Fruit fly (Drosophila melanogaster): ENCODE measurements around the gene CG42507.

CG42507 gene

DNA sequence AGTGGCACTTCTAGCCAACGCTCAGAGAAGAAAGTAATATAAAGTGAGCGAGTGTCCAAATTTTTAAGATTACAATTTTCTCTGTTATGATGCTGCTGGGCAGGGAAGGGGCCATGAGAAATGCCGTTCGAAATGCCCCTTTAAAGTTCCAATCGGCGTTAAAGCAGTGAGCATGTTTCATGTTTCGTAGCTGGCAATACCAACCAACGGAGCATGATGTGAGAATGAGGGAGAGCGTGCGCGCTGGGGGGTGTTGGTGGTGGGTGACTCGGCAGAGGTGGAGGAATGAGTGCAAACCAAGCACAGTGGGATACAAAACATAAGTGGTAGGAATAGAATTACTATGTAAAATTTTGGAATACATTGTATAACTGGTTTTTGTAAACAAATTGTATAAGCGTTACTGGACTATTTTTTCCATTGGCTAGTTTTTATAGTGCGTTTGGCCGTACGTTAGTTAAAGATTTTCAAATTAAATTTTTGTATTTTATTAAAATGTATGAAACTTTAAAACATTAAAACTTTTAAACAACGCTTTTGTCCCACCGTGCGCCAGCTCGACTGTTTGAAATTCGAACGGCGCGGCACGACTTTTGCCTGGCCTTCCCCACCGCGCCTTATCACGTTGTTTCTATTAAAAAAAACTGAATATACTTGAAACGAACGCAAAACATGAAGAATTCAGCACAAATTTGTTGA, 1.5 kb upstream of the CG42507 start (continued):
- TF ChIP-seq ftz-f1 (GFP tag; optimal IDR thresholded peaks at IDR 0.05): peak; percentile 92
- TF ChIP-seq lov (optimal IDR thresholded peaks at IDR 0.05): no peak
- TF ChIP-seq lov (GFP tag; IDR thresholded peaks at IDR 0.05): peak; percentile 97
- peak; percentile 100 for TF ChIP-seq pho (GFP tag; optimal IDR thresholded peaks at IDR 0.05)
- TF ChIP-seq dmrt99B (tag; optimal IDR thresholded peaks at IDR 0.05): peak; percentile 100
- TF ChIP-seq CG4854 (GFP tag; optimal IDR thresholded peaks at IDR 0.05): peak; percentile 99
- TF ChIP-seq Med (GFP tag): peak; percentile 100
- TF ChIP-seq CG12769 (tag; optimal IDR thresholded peaks at IDR 0.05): peak; percentile 97
- TF ChIP-seq mld (GFP tag; IDR thresholded peaks at IDR 0.05; ENCODE audit: partially characterized antibody): peak; percentile 37; the same call in 1 of the 3 replicates
- peak; percentile 96 for TF ChIP-seq ssp (GFP tag; IDR thresholded peaks at IDR 0.05)
- peak; percentile 99 for TF ChIP-seq CG11247 (GFP tag; IDR thresholded peaks at IDR 0.05)
- peak; percentile 99 for TF ChIP-seq NK7.1 (GFP tag; optimal IDR thresholded peaks at IDR 0.05)
- TF ChIP-seq ham (GFP tag; IDR thresholded peaks at IDR 0.05): peak; percentile 99
- peak; percentile 97 for TF ChIP-seq NC2α (GFP tag; optimal IDR thresholded peaks at IDR 0.05)

- TF ChIP-seq ro (GFP tag; IDR thresholded peaks at IDR 0.05) (no peak), Trl (optimal IDR thresholded peaks at IDR 0.05) (peak in 1 of 2 experiments; percentile 88), Trl (GFP tag; optimal IDR thresholded peaks at IDR 0.05) (no peak), knrl (GFP tag; IDR thresholded peaks at IDR 0.05; ENCODE audit: partially characterized antibody) (no peak), CG3163 (GFP tag; optimal IDR thresholded peaks at IDR 0.05) (peak; percentile 80), Hmr (GFP tag; optimal IDR thresholded peaks at IDR 0.05) (no peak), Dref (GFP tag; IDR thresholded peaks at IDR 0.05) (no peak), Six4 (GFP tag; optimal IDR thresholded peaks at IDR 0.05) (no peak), trem (tag; optimal IDR thresholded peaks at IDR 0.05) (no peak), sug (tag; optimal IDR thresholded peaks at IDR 0.05) (no peak), CG12299 (tag; optimal IDR thresholded peaks at IDR 0.05) (no peak), Sry-β (GFP tag; optimal IDR thresholded peaks at IDR 0.05) (no peak), Mes4 (GFP tag; optimal IDR thresholded peaks at IDR 0.05) (no peak), scrt (GFP tag; optimal IDR thresholded peaks at IDR 0.05) (peak; percentile 65), Dll (GFP tag; IDR thresholded peaks at IDR 0.05; ENCODE audit: partially characterized antibody) (0 out of 4 replicates have a peak, but pooled peaks have one; percentile 12), Deaf1 (tag; optimal IDR thresholded peaks at IDR 0.05) (no peak), tx (GFP tag; optimal IDR thresholded peaks at IDR 0.05) (no peak)
Observed at dm6 chr3L:14758730-14759096, 951 bp upstream of the CG42507 start.

dm6 chr3L:14756724-14757463, 868 bp downstream of the CG42507 start:
- TF ChIP-seq CG12219 (GFP tag; optimal IDR thresholded peaks at IDR 0.05): peak; percentile 80
- TF ChIP-seq CG32767 (GFP tag; IDR thresholded peaks at IDR 0.05): peak; percentile 79; the same call in 1 of the 2 replicates
- TF ChIP-seq CG14050 (GFP tag; IDR thresholded peaks at IDR 0.05): peak; percentile 89
- TF ChIP-seq zen (tag; optimal IDR thresholded peaks at IDR 0.05): peak; percentile 64
- TF ChIP-seq Bteb2 (GFP tag; optimal IDR thresholded peaks at IDR 0.05): peak; percentile 84
- TF ChIP-seq run (tag; optimal IDR thresholded peaks at IDR 0.05): peak; percentile 18
- TF ChIP-seq aop (GFP tag; IDR thresholded peaks at IDR 0.05): peak; percentile 66; the same call in 1 of the 2 replicates
- TF ChIP-seq C15 (GFP tag; IDR thresholded peaks at IDR 0.05): peak; percentile 88
- peak; percentile 90 to 95 for TF ChIP-seq Pdp1 (GFP tag; optimal IDR thresholded peaks at IDR 0.05)
- TF ChIP-seq prd (optimal IDR thresholded peaks at IDR 0.05): no peak
- TF ChIP-seq prd (GFP tag; IDR thresholded peaks at IDR 0.05): peak; percentile 92
- peak; percentile 97 for TF ChIP-seq CG2120 (GFP tag; optimal IDR thresholded peaks at IDR 0.05)
- no peak; the same call in 1 of the 2 replicates for TF ChIP-seq inv (GFP tag; IDR thresholded peaks at IDR 0.05; ENCODE audit: partially characterized antibody)
- peak; percentile 95 for TF ChIP-seq Drgx (GFP tag; IDR thresholded peaks at IDR 0.05)
- peak; percentile 64 for TF ChIP-seq CrebB (tag; optimal IDR thresholded peaks at IDR 0.05)
- peak; percentile 85 for TF ChIP-seq grau (tag; optimal IDR thresholded peaks at IDR 0.05)
- peak; percentile 89 for TF ChIP-seq Aef1 (GFP tag; IDR thresholded peaks at IDR 0.05)
- peak; percentile 84 for TF ChIP-seq Dad (GFP tag; optimal IDR thresholded peaks at IDR 0.05)
